Worm (Caenorhabditis elegans): ENCODE data around the gene CC8.3.

ce11 chrIV:3655896-3656295 is 13.8 kb upstream of the CC8.3 start:
- TF ChIP-seq nhr-76 (tag; optimal IDR thresholded peaks at IDR 0.05) (no peak), ces-1 (GFP tag; optimal IDR thresholded peaks at IDR 0.05) (no peak), mls-2 (tag; optimal IDR thresholded peaks at IDR 0.05) (no peak), nhr-237 (tag; optimal IDR thresholded peaks at IDR 0.05) (no peak), unc-39 (tag; optimal IDR thresholded peaks at IDR 0.05) (no peak), ztf-11 (tag; optimal IDR thresholded peaks at IDR 0.05) (no peak)

All from whole organism, mixed stage, embryonic.